Fruit fly (Drosophila melanogaster) whole organism, embryonic: Measurements from ENCODE around the gene CG8066.
A peak's percentile ranks its signal among the peaks of the same experiment; 100 is the strongest.

Source experiments
- Asciz ChIP-seq: fragments of 200-800 bp; sonication (Bioruptor generic); optimal IDR thresholded peaks from 2 replicates; lab custom pipeline; 2017; ENCODE audit warnings: missing biosample characterization, mild to moderate bottlenecking, missing genetic modification characterization, missing genetic modification reagents
- Bgb ChIP-seq: fragments of 200-800 bp; sonication (Bioruptor generic); IDR thresholded peaks from 2 replicates; pipeline ENCODE4 v1.3.6; 2022; ENCODE audit warnings: missing biosample characterization, missing genetic modification characterization; ENCODE audit not compliant: partially characterized antibody
- CG11398 ChIP-seq: fragments of 200-800 bp; sonication (Bioruptor generic); optimal IDR thresholded peaks from 2 replicates; lab custom pipeline; 2016; ENCODE audit warnings: missing biosample characterization, missing genetic modification characterization
- CG12071 ChIP-seq: fragments of 200-800 bp; sonication (Bioruptor generic); optimal IDR thresholded peaks from 3 replicates; lab custom pipeline; 2018; ENCODE audit warnings: missing biosample characterization, mild to moderate bottlenecking, missing genetic modification characterization
- CG13123 ChIP-seq: fragments of 200-800 bp; sonication (Bioruptor generic); optimal IDR thresholded peaks from 2 replicates; lab custom pipeline; 2016; ENCODE audit warnings: missing biosample characterization, missing genetic modification characterization
- CG13894 ChIP-seq: fragments of 200-800 bp; sonication (Bioruptor generic); optimal IDR thresholded peaks from 3 replicates; lab custom pipeline; 2018; ENCODE audit warnings: missing biosample characterization, mild to moderate bottlenecking, missing genetic modification characterization, moderate library complexity
- CG14441 ChIP-seq: fragments of 200-800 bp; sonication (Bioruptor generic); IDR thresholded peaks from 2 replicates; pipeline ENCODE4 v1.3.6; 2022; ENCODE audit warnings: missing biosample characterization, missing genetic modification characterization
- CG1602 ChIP-seq: fragments of 200-800 bp; sonication (Bioruptor generic); optimal IDR thresholded peaks from 3 replicates; lab custom pipeline; 2016; ENCODE audit warnings: missing biosample characterization, missing genetic modification characterization
- CG16779 ChIP-seq: fragments of 200-800 bp; sonication (Bioruptor generic); IDR thresholded peaks from 2 replicates; pipeline ENCODE4 v1.3.6; 2022; ENCODE audit warnings: missing biosample characterization, missing genetic modification characterization
- CG17912 ChIP-seq: fragments of 200-800 bp; sonication (Bioruptor generic); optimal IDR thresholded peaks from 2 replicates; lab custom pipeline; 2018; ENCODE audit warnings: missing biosample characterization, mild to moderate bottlenecking, missing genetic modification characterization
- CG2116 ChIP-seq: fragments of 200-800 bp; sonication (Bioruptor generic); optimal IDR thresholded peaks from 3 replicates; lab custom pipeline; 2018; ENCODE audit warnings: missing biosample characterization, mild to moderate bottlenecking, missing genetic modification characterization
- CG34422 ChIP-seq: fragments of 200-800 bp; sonication (Bioruptor generic); IDR thresholded peaks from 3 replicates; pipeline ENCODE4 v1.3.6; 2022; ENCODE audit warnings: missing biosample characterization, missing genetic modification characterization
- CG7271 ChIP-seq: fragments of 200-800 bp; sonication (Bioruptor generic); optimal IDR thresholded peaks from 2 replicates; lab custom pipeline; 2018; ENCODE audit warnings: missing biosample characterization, mild to moderate bottlenecking, missing genetic modification characterization, moderate library complexity
- Dbx ChIP-seq: fragments of 200-800 bp; sonication (Bioruptor generic); IDR thresholded peaks from 3 replicates; pipeline ENCODE4 v1.3.6; 2022; ENCODE audit warnings: missing biosample characterization, missing genetic modification characterization
- Drgx ChIP-seq: fragments of 200-800 bp; sonication (Bioruptor generic); IDR thresholded peaks from 2 replicates; pipeline ENCODE4 v1.3.6; 2022; ENCODE audit warnings: missing biosample characterization, missing genetic modification characterization
- Ets65A ChIP-seq: fragments of 200-800 bp; sonication (Bioruptor generic); peaks from one replicate; lab custom pipeline; 2016; ENCODE audit warnings: missing biosample characterization, missing genetic modification characterization
- H2.0 ChIP-seq: fragments of 200-800 bp; sonication (Bioruptor generic); IDR thresholded peaks from 2 replicates; pipeline ENCODE4 v1.3.6; 2022; ENCODE audit warnings: missing biosample characterization, missing genetic modification characterization
- HLHmδ ChIP-seq: fragments of 200-800 bp; sonication (Bioruptor generic); optimal IDR thresholded peaks from 2 replicates; lab custom pipeline; 2018; ENCODE audit warnings: missing biosample characterization, mild to moderate bottlenecking, missing genetic modification characterization, moderate library complexity
- Hsf ChIP-seq: fragments of 200-800 bp; sonication (Bioruptor generic); optimal IDR thresholded peaks from 3 replicates; lab custom pipeline; 2016; ENCODE audit warnings: missing biosample characterization, missing genetic modification characterization
- Jarid2 ChIP-seq: fragments of 200-800 bp; sonication (Bioruptor generic); optimal IDR thresholded peaks from 3 replicates; lab custom pipeline; 2017; ENCODE audit warnings: mild to moderate bottlenecking, missing biosample characterization, missing genetic modification reagents, missing genetic modification characterization
- Nf-YA ChIP-seq: fragments of 200-800 bp; sonication (Bioruptor generic); IDR thresholded peaks from 2 replicates; pipeline ENCODE4 v1.3.6; 2022; ENCODE audit warnings: missing biosample characterization, missing genetic modification characterization
- Rfx ChIP-seq: fragments of 200-800 bp; sonication (Bioruptor generic); IDR thresholded peaks from 2 replicates; pipeline ENCODE4 v1.3.6; 2022; ENCODE audit warnings: missing biosample characterization, missing genetic modification characterization
- Scr ChIP-seq: fragments of 200-800 bp; sonication (Bioruptor generic); IDR thresholded peaks from 2 replicates; pipeline ENCODE4 v1.3.6; 2022; ENCODE audit warnings: missing biosample characterization, missing genetic modification characterization; ENCODE audit not compliant: partially characterized antibody
- Six4 ChIP-seq: fragments of 200-800 bp; sonication (Bioruptor generic); optimal IDR thresholded peaks from 2 replicates; lab custom pipeline; 2016; ENCODE audit warnings: missing biosample characterization, missing genetic modification characterization
- Trl ChIP-seq, 3 experiments: fragments of >200 bp in 2 of 3; fragments of 200-800 bp in 1 of 3; sonication (Bioruptor generic) in 1 of 3; optimal IDR thresholded peaks; 2 replicates in 1 of 3; 3 replicates in 2 of 3; lab custom pipeline; 2016 to 2017; ENCODE audit warnings: missing biosample characterization in 1 of 3, missing genetic modification characterization in 1 of 3
- YL-1 ChIP-seq: fragments of 200-800 bp; sonication (Bioruptor generic); optimal IDR thresholded peaks from 3 replicates; lab custom pipeline; 2017; ENCODE audit warnings: missing biosample characterization, mild to moderate bottlenecking, missing genetic modification characterization
- abd-A ChIP-seq: fragments of 200-800 bp; sonication (Bioruptor generic); optimal IDR thresholded peaks from 3 replicates; lab custom pipeline; 2019; ENCODE audit warnings: missing biosample characterization, mild to moderate bottlenecking, missing genetic modification characterization, moderate library complexity
- amos ChIP-seq: fragments of 200-800 bp; sonication (Bioruptor generic); IDR thresholded peaks from 2 replicates; pipeline ENCODE4 v1.3.6; 2022; ENCODE audit warnings: missing biosample characterization, missing genetic modification characterization; ENCODE audit not compliant: partially characterized antibody
- bsh ChIP-seq, 2 experiments: fragments of 200-800 bp; sonication (Bioruptor generic); optimal IDR thresholded peaks; 2 replicates each; lab custom pipeline; 2017 to 2018; ENCODE audit warnings: mild to moderate bottlenecking in 2 of 2, missing biosample characterization in 2 of 2, missing genetic modification characterization in 2 of 2, moderate library complexity in 1 of 2
- chif ChIP-seq, 2 experiments: fragments of 200-800 bp; sonication (Bioruptor generic); optimal IDR thresholded peaks; 3 replicates each; lab custom pipeline; 2016; ENCODE audit warnings: missing biosample characterization in 2 of 2, missing genetic modification characterization in 2 of 2
- chm ChIP-seq: fragments of 200-800 bp; sonication (Bioruptor generic); IDR thresholded peaks from 2 replicates; pipeline ENCODE4 v1.3.6; 2022; ENCODE audit warnings: missing biosample characterization, missing genetic modification characterization
- ci ChIP-seq: fragments of 200-800 bp; sonication (Bioruptor generic); IDR thresholded peaks from 3 replicates; pipeline ENCODE4 v1.3.6; 2022; ENCODE audit warnings: missing biosample characterization, missing genetic modification characterization
- crol ChIP-seq: fragments of 200-800 bp; sonication (Bioruptor generic); IDR thresholded peaks from 2 replicates; pipeline ENCODE4 v1.3.6; 2022; ENCODE audit warnings: missing biosample characterization, missing genetic modification characterization
- crp ChIP-seq, 2 experiments: fragments of 200-800 bp; sonication (Bioruptor generic); optimal IDR thresholded peaks; 2 replicates in 1 of 2; 3 replicates in 1 of 2; lab custom pipeline; 2017; ENCODE audit warnings: missing biosample characterization in 2 of 2, missing genetic modification characterization in 2 of 2, mild to moderate bottlenecking in 1 of 2, moderate library complexity in 1 of 2
- grau ChIP-seq: fragments of 200-800 bp; optimal IDR thresholded peaks from 3 replicates; lab custom pipeline; 2019; ENCODE audit warnings: missing biosample characterization, mild to moderate bottlenecking, missing genetic modification characterization, moderate library complexity
- jing ChIP-seq: fragments of 200-800 bp; sonication (Bioruptor generic); optimal IDR thresholded peaks from 2 replicates; lab custom pipeline; 2018; ENCODE audit warnings: missing biosample characterization, mild to moderate bottlenecking, missing genetic modification characterization
- kni ChIP-seq: fragments of 200-800 bp; sonication (Bioruptor generic); optimal IDR thresholded peaks from 3 replicates; lab custom pipeline; 2017; ENCODE audit warnings: mild to moderate bottlenecking, missing biosample characterization, missing genetic modification reagents, missing genetic modification characterization
- ranshi ChIP-seq: fragments of 200-800 bp; sonication (Bioruptor generic); IDR thresholded peaks from 2 replicates; pipeline ENCODE4 v1.3.6; 2022; ENCODE audit warnings: missing biosample characterization, missing genetic modification characterization
- sug ChIP-seq: fragments of 200-800 bp; optimal IDR thresholded peaks from 2 replicates; lab custom pipeline; 2019; ENCODE audit warnings: missing biosample characterization, mild to moderate bottlenecking, missing genetic modification characterization, moderate library complexity
- tna ChIP-seq: fragments of 200-800 bp; sonication (Bioruptor generic); IDR thresholded peaks from 2 replicates; pipeline ENCODE4 v1.3.6; 2022; ENCODE audit warnings: missing biosample characterization, missing genetic modification characterization; ENCODE audit not compliant: partially characterized antibody
- wor ChIP-seq: fragments of 200-800 bp; sonication (Bioruptor generic); IDR thresholded peaks from 2 replicates; pipeline ENCODE4 v1.3.6; 2022; ENCODE audit warnings: missing biosample characterization, missing genetic modification characterization

CG8066 gene

dm6 chr3R:14557480-14558354 is 10.9 kb downstream of the CG8066 start, which contains the start of gene Pde6 (continued):
- TF ChIP-seq Nf-YA (GFP tag; lab: Robert Waterston, UW) (peak; percentile 57), ci (GFP tag; lab: Robert Waterston, UW) (peak; percentile 64; the same call in 2 of the 3 replicates), HLHmδ (peak; percentile 33), Trl (optimal IDR thresholded peaks at IDR 0.05; lab: Kevin White, UChicago) (peak; percentile 79 to 93), Trl (GFP tag; optimal IDR thresholded peaks at IDR 0.05; lab: Kevin White, UChicago) (no peak), Dbx (0 out of 3 replicates have a peak, but pooled peaks have one; percentile 8), Rfx (0 out of 2 replicates have a peak, but pooled peaks have one; percentile 19), CG12071 (GFP tag; lab: Kevin White, UChicago) (peak; percentile 3), tna (GFP tag; lab: Robert Waterston, UW) (0 out of 2 replicates have a peak, but pooled peaks have one; percentile 30), crol (peak; percentile 92), Scr (GFP tag; lab: Robert Waterston, UW) (0 out of 2 replicates have a peak, but pooled peaks have one; percentile 20), ranshi (GFP tag; lab: Robert Waterston, UW) (peak; percentile 24; the same call in 1 of the 2 replicates), CG34422 (peak; percentile 21; the same call in 1 of the 3 replicates), Jarid2 (peak; percentile 82), sug (peak; percentile 85), crp (GFP tag; optimal IDR thresholded peaks at IDR 0.05; lab: Kevin White, UChicago) (peak in 1 of 2 experiments; percentile 26), CG1602 (GFP tag; lab: Kevin White, UChicago) (no peak), CG11398 (GFP tag; lab: Kevin White, UChicago) (no peak), CG13123 (GFP tag; lab: Kevin White, UChicago) (no peak), bsh (GFP tag; optimal IDR thresholded peaks at IDR 0.05; lab: Kevin White, UChicago) (peak in 1 of 2 experiments; percentile 78), Bgb (peak; percentile 66; the same call in 1 of the 2 replicates), amos (GFP tag; lab: Robert Waterston, UW) (peak; percentile 26; the same call in 1 of the 2 replicates), CG14441 (GFP tag; lab: Robert Waterston, UW) (0 out of 2 replicates have a peak, but pooled peaks have one; percentile 16), Drgx (GFP tag; lab: Robert Waterston, UW) (peak; percentile 80), CG16779 (GFP tag; lab: Robert Waterston, UW) (peak; percentile 79; the same call in 1 of the 2 replicates), chif (GFP tag; optimal IDR thresholded peaks at IDR 0.05; lab: Kevin White, UChicago) (no peak)

DNA sequence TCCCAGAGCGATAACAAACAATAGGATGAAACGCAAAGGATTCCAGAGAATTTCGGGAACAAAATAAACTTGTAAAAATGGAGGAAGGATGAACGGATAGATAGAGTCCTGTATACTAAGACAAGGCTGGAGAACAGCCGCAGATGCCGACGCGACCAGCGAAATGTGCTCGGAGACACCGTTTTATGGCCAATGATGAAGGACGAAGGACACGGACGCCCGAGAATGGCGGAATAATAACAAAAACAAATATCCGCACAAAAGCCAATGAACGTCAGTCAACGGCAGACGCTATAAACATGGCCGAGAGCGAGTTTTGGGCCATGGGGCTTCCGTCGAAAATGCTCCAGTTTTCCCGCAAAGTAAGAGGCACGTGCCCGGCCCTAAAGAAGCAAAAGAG is 13.6 kb downstream of the CG8066 start:
- no peak for TF ChIP-seq wor (GFP tag; lab: Robert Waterston, UW)
- TF ChIP-seq H2.0 (GFP tag; lab: Robert Waterston, UW), result no peak
- TF ChIP-seq kni (GFP tag; lab: Kevin White, UChicago), result no peak
- TF ChIP-seq Six4, result no peak
- TF ChIP-seq Hsf (GFP tag; lab: Kevin White, UChicago), result no peak
- TF ChIP-seq grau (tag; lab: Kevin White, UChicago), result no peak
- TF ChIP-seq CG17912, result no peak
- no peak for TF ChIP-seq Asciz
- no peak for TF ChIP-seq Drgx (GFP tag; lab: Robert Waterston, UW)
- TF ChIP-seq CG7271 (tag; lab: Kevin White, UChicago), result no peak
- no peak for TF ChIP-seq CG2116
- no peak for TF ChIP-seq YL-1 (GFP tag; lab: Kevin White, UChicago)
- no peak for TF ChIP-seq amos (GFP tag; lab: Robert Waterston, UW)
- TF ChIP-seq Ets65A (GFP tag; lab: Kevin White, UChicago), result peak; percentile 1
- TF ChIP-seq jing (GFP tag; lab: Kevin White, UChicago), result no peak
- TF ChIP-seq abd-A (tag; lab: Kevin White, UChicago), result peak; percentile 56
- peak; percentile 68 for TF ChIP-seq CG13894 (tag; lab: Kevin White, UChicago)
- no peak for TF ChIP-seq chm (GFP tag; lab: Robert Waterston, UW)
